Worm (Caenorhabditis elegans) whole organism, young adult: Measurements from ENCODE around the gene T28A8.5.

Source experiments
- B0035.1 ChIP-seq: sonication (generic microtip); optimal IDR thresholded peaks from 2 replicates; lab custom pipeline; 2016; ENCODE audit warnings: missing genetic modification characterization, mild to moderate bottlenecking, missing compliant biosample characterization, missing genotype, missing genetic modification reagents
- B0336.3 ChIP-seq: fragments of 200-800 bp; sonication (Bioruptor generic); IDR thresholded peaks from 2 replicates; pipeline ENCODE4 v1.3.6; 2022; ENCODE audit warnings: missing genetic modification characterization, missing compliant biosample characterization
- F39B2.1 ChIP-seq: fragments of 200-800 bp; sonication (Bioruptor generic); IDR thresholded peaks from 2 replicates; pipeline ENCODE4 v1.3.6; 2022; ENCODE audit warnings: missing genetic modification reagents, missing genetic modification characterization, missing compliant biosample characterization
- F57A8.1 ChIP-seq: fragments of 200-800 bp; sonication (Bioruptor generic); optimal IDR thresholded peaks from 2 replicates; lab custom pipeline; 2018; ENCODE audit warnings: mild to moderate bottlenecking, missing genetic modification characterization, moderate library complexity, missing compliant biosample characterization
- T07F8.4 ChIP-seq: sonication (generic microtip); optimal IDR thresholded peaks from 2 replicates; lab custom pipeline; 2016; ENCODE audit warnings: mild to moderate bottlenecking, missing genetic modification characterization, moderate library complexity, missing compliant biosample characterization
- T26A5.8 ChIP-seq: sonication (generic microtip); optimal IDR thresholded peaks from 2 replicates; lab custom pipeline; 2016; ENCODE audit warnings: missing genetic modification characterization, missing compliant biosample characterization
- Y67H2A.10 ChIP-seq: fragments of 200-800 bp; sonication (Bioruptor generic); conservative IDR thresholded peaks from 2 replicates; pipeline ENCODE4 v1.3.6; 2022; ENCODE audit warnings: missing genetic modification reagents, missing genetic modification characterization, missing compliant biosample characterization
- Y95B8A.8 ChIP-seq: fragments of 200-800 bp; sonication (Bioruptor generic); IDR thresholded peaks from 2 replicates; pipeline ENCODE4 v1.3.6; 2022; ENCODE audit warnings: missing genetic modification reagents, missing genetic modification characterization, missing compliant biosample characterization
- attf-3 ChIP-seq: fragments of 200-800 bp; sonication (Bioruptor generic); conservative IDR thresholded peaks from 2 replicates; pipeline ENCODE4 v1.3.6; 2022; ENCODE audit warnings: missing genetic modification reagents, missing genetic modification characterization, missing compliant biosample characterization
- attf-5 ChIP-seq: fragments of 200-800 bp; sonication (Bioruptor generic); optimal IDR thresholded peaks from 2 replicates; lab custom pipeline; 2018; ENCODE audit warnings: mild to moderate bottlenecking, missing genetic modification characterization, missing compliant biosample characterization
- attf-6 ChIP-seq: fragments of 200-800 bp; sonication (Bioruptor generic); IDR thresholded peaks from 2 replicates; pipeline ENCODE4 v1.3.6; 2022; ENCODE audit warnings: missing genetic modification reagents, missing genetic modification characterization, missing compliant biosample characterization
- ceh-27 ChIP-seq: fragments of 200-800 bp; sonication (Bioruptor generic); optimal IDR thresholded peaks from 2 replicates; lab custom pipeline; 2018; ENCODE audit warnings: mild to moderate bottlenecking, missing genetic modification characterization, moderate library complexity, missing compliant biosample characterization
- ceh-58 ChIP-seq: fragments of 200-800 bp; sonication (Bioruptor generic); IDR thresholded peaks from 2 replicates; pipeline ENCODE4 v1.3.6; 2022; ENCODE audit warnings: missing genetic modification characterization, missing compliant biosample characterization
- ceh-79 ChIP-seq: sonication (generic microtip); optimal IDR thresholded peaks from 2 replicates; lab custom pipeline; 2017; ENCODE audit warnings: mild to moderate bottlenecking, missing genetic modification characterization, missing compliant biosample characterization
- chd-7 ChIP-seq: sonication (generic microtip); optimal IDR thresholded peaks from 2 replicates; lab custom pipeline; 2016; ENCODE audit warnings: mild to moderate bottlenecking, missing genetic modification characterization, moderate library complexity, missing compliant biosample characterization
- die-1 ChIP-seq: sonication (generic microtip); optimal IDR thresholded peaks from 2 replicates; lab custom pipeline; 2016; ENCODE audit warnings: missing genotype, mild to moderate bottlenecking, missing genetic modification characterization, missing compliant biosample characterization
- dpff-1 ChIP-seq: sonication (generic microtip); optimal IDR thresholded peaks from 2 replicates; lab custom pipeline; 2017; ENCODE audit warnings: mild to moderate bottlenecking, missing genetic modification characterization, missing compliant biosample characterization
- dpl-1 ChIP-seq: fragments of 150-350 bp; optimal IDR thresholded peaks from 2 replicates; lab custom pipeline; 2014; ENCODE audit warnings: missing biosample characterization, missing genetic modification reagents, missing genetic modification characterization
- egl-18 ChIP-seq: fragments of 200-800 bp; sonication (Bioruptor generic); IDR thresholded peaks from 2 replicates; pipeline ENCODE4 v1.3.6; 2022; ENCODE audit warnings: missing genetic modification reagents, missing genetic modification characterization, missing compliant biosample characterization
- ekl-4 ChIP-seq: fragments of 200-800 bp; sonication (Bioruptor generic); IDR thresholded peaks from 2 replicates; pipeline ENCODE4 v1.3.6; 2022; ENCODE audit warnings: missing genetic modification reagents, missing genetic modification characterization, missing compliant biosample characterization
- ets-4 ChIP-seq: fragments of 200-800 bp; sonication (Bioruptor generic); optimal IDR thresholded peaks from 2 replicates; lab custom pipeline; 2018; ENCODE audit warnings: mild to moderate bottlenecking, missing genetic modification characterization, missing compliant biosample characterization
- fkh-3 ChIP-seq: sonication (generic microtip); optimal IDR thresholded peaks from 2 replicates; lab custom pipeline; 2016; ENCODE audit warnings: mild to moderate bottlenecking, missing genetic modification characterization, missing compliant biosample characterization
- hlh-12 ChIP-seq: sonication (generic microtip); optimal IDR thresholded peaks from 2 replicates; lab custom pipeline; 2016; ENCODE audit warnings: missing genetic modification characterization, missing compliant biosample characterization
- hlh-26 ChIP-seq: fragments of 200-800 bp; sonication (Bioruptor generic); conservative IDR thresholded peaks from 2 replicates; pipeline ENCODE4 v1.3.6; 2022; ENCODE audit warnings: missing genetic modification reagents, missing genetic modification characterization, missing compliant biosample characterization
- hmg-20 ChIP-seq: fragments of 200-800 bp; sonication (Bioruptor generic); IDR thresholded peaks from 2 replicates; pipeline ENCODE4 v1.3.6; 2022; ENCODE audit warnings: missing genetic modification reagents, missing genetic modification characterization, missing compliant biosample characterization
- lag-1 ChIP-seq: fragments of 200-800 bp; sonication (Bioruptor generic); IDR thresholded peaks from 2 replicates; pipeline ENCODE4 v1.3.6; 2022; ENCODE audit warnings: missing genetic modification reagents, missing genetic modification characterization, missing compliant biosample characterization
- let-526 ChIP-seq: fragments of 200-800 bp; sonication (Bioruptor generic); IDR thresholded peaks from 2 replicates; pipeline ENCODE4 v1.3.6; 2022; ENCODE audit warnings: missing genetic modification reagents, missing genetic modification characterization, missing compliant biosample characterization
- let-607 ChIP-seq, 2 experiments: fragments of 200-800 bp in 1 of 2; sonication (Bioruptor generic) in 1 of 2; sonication (generic microtip) in 1 of 2; optimal IDR thresholded peaks; 2 replicates each; lab custom pipeline; 2016 to 2018; ENCODE audit warnings: mild to moderate bottlenecking in 2 of 2, missing compliant biosample characterization in 2 of 2, missing genetic modification characterization in 2 of 2, moderate library complexity in 2 of 2, missing genotype in 1 of 2
- lin-35 ChIP-seq, 3 experiments: fragments of 150-350 bp in 2 of 3; sonication (generic microtip) in 1 of 3; optimal IDR thresholded peaks; 2 replicates each; lab custom pipeline; 2014 to 2018; ENCODE audit warnings: missing biosample characterization in 3 of 3, missing genetic modification characterization in 3 of 3, missing genetic modification reagents in 3 of 3
- lin-40 ChIP-seq: sonication (generic microtip); optimal IDR thresholded peaks from 2 replicates; lab custom pipeline; 2016; ENCODE audit warnings: missing genetic modification characterization, mild to moderate bottlenecking, missing compliant biosample characterization, missing genotype, missing genetic modification reagents
- lir-1 ChIP-seq: fragments of 200-800 bp; sonication (Bioruptor generic); conservative IDR thresholded peaks from 2 replicates; pipeline ENCODE4 v1.3.6; 2022; ENCODE audit warnings: missing genetic modification reagents, missing genetic modification characterization, missing compliant biosample characterization
- lsl-1 ChIP-seq: fragments of 200-800 bp; sonication (Bioruptor generic); optimal IDR thresholded peaks from 2 replicates; lab custom pipeline; 2018; ENCODE audit warnings: mild to moderate bottlenecking, missing genetic modification characterization, moderate library complexity, missing compliant biosample characterization
- lsy-27 ChIP-seq: sonication (generic microtip); optimal IDR thresholded peaks from 2 replicates; lab custom pipeline; 2017; ENCODE audit warnings: missing genetic modification characterization, mild to moderate bottlenecking, missing compliant biosample characterization, antibody characterized with exemption, missing genotype, borderline replicate concordance; ENCODE audit not compliant: insufficient read depth
- madf-6 ChIP-seq: fragments of 200-800 bp; sonication (Bioruptor generic); IDR thresholded peaks from 2 replicates; pipeline ENCODE4 v1.3.6; 2022; ENCODE audit warnings: missing genetic modification reagents, missing genetic modification characterization, missing compliant biosample characterization
- mel-28 ChIP-seq: sonication (generic microtip); optimal IDR thresholded peaks from 2 replicates; lab custom pipeline; 2016; ENCODE audit warnings: borderline replicate concordance, mild to moderate bottlenecking, missing genetic modification characterization, missing compliant biosample characterization
- nfya-1 ChIP-seq: sonication (generic microtip); optimal IDR thresholded peaks from 2 replicates; lab custom pipeline; 2017; ENCODE audit warnings: antibody characterized with exemption, missing compliant biosample characterization, missing genetic modification characterization, borderline replicate concordance; ENCODE audit not compliant: insufficient read depth
- nfya-2 ChIP-seq: fragments of 200-800 bp; sonication (Bioruptor generic); IDR thresholded peaks from 2 replicates; pipeline ENCODE4 v1.3.6; 2022; ENCODE audit warnings: missing genetic modification reagents, missing genetic modification characterization, missing compliant biosample characterization
- nhr-90 ChIP-seq: sonication (generic microtip); optimal IDR thresholded peaks from 2 replicates; lab custom pipeline; 2016; ENCODE audit warnings: missing genotype, mild to moderate bottlenecking, missing genetic modification characterization, missing compliant biosample characterization
- repo-1 ChIP-seq: sonication (generic microtip); optimal IDR thresholded peaks from 2 replicates; lab custom pipeline; 2017; ENCODE audit warnings: mild to moderate bottlenecking, missing genetic modification characterization, missing compliant biosample characterization
- sdz-38 ChIP-seq: sonication (generic microtip); optimal IDR thresholded peaks from 2 replicates; lab custom pipeline; 2016; ENCODE audit warnings: missing genotype, missing genetic modification characterization, missing compliant biosample characterization
- tlf-1 ChIP-seq: fragments of 200-800 bp; sonication (Bioruptor generic); optimal IDR thresholded peaks from 2 replicates; lab custom pipeline; 2018; ENCODE audit warnings: mild to moderate bottlenecking, missing genetic modification characterization, missing compliant biosample characterization
- unc-130 ChIP-seq: sonication (generic microtip); optimal IDR thresholded peaks from 2 replicates; lab custom pipeline; 2016; ENCODE audit warnings: missing genetic modification reagents, missing genetic modification characterization, missing compliant biosample characterization
- ztf-22 ChIP-seq: fragments of 200-800 bp; sonication (Bioruptor generic); optimal IDR thresholded peaks from 2 replicates; lab custom pipeline; 2018; ENCODE audit warnings: mild to moderate bottlenecking, missing genetic modification characterization, moderate library complexity, missing compliant biosample characterization
- ztf-6 ChIP-seq: fragments of 200-800 bp; sonication (Bioruptor generic); IDR thresholded peaks from 2 replicates; pipeline ENCODE4 v1.3.6; 2022; ENCODE audit warnings: missing genetic modification reagents, missing genetic modification characterization, missing compliant biosample characterization

T28A8.5 gene

ce11 chrIII:13462138-13462634, 39.2 kb upstream of the T28A8.5 start, which contains the start of the genes abcf-2 and T27E9.2 (continued):
- TF ChIP-seq lin-40 (tag; lab: Kevin White, UChicago) (no peak), sdz-38 (tag; lab: Kevin White, UChicago) (no peak), dpff-1 (tag; lab: Kevin White, UChicago) (no peak), mel-28 (tag; lab: Kevin White, UChicago) (no peak), hmg-20 (no peak), die-1 (tag; lab: Kevin White, UChicago) (no peak), ceh-27 (GFP tag; lab: Kevin White, UChicago) (no peak), ceh-58 (no peak), fkh-3 (tag; lab: Kevin White, UChicago) (no peak), attf-3 (no peak), F57A8.1 (GFP tag; lab: Kevin White, UChicago) (no peak), hlh-12 (tag; lab: Kevin White, UChicago) (no peak), T07F8.4 (no peak), lir-1 (GFP tag; lab: Robert Waterston, UW) (no peak), unc-130 (GFP tag; lab: Kevin White, UChicago) (no peak), let-607 (tag; optimal IDR thresholded peaks at IDR 0.05; lab: Kevin White, UChicago) (no peak), ekl-4 (GFP tag; lab: Robert Waterston, UW) (no peak)
- TF ChIP-seq, all 124 proteins: peak for 5

ce11 chrIII:13462965-13463783, 38.3 kb upstream of the T28A8.5 start, which contains the start of gene ant-1.1:
TSS of gene ant-1.1 (plus strand) at chrIII:13463163.
- no peak for TF ChIP-seq nhr-90 (tag; lab: Kevin White, UChicago)
- peak; percentile 1 for TF ChIP-seq B0035.1 (tag; lab: Kevin White, UChicago)
- peak; percentile 72; the same call in 1 of the 2 replicates for TF ChIP-seq B0336.3 (GFP tag; lab: Robert Waterston, UW)
- TF ChIP-seq unc-130 (GFP tag; lab: Kevin White, UChicago) = peak; percentile 30
- TF ChIP-seq nfya-2 (GFP tag; lab: Robert Waterston, UW) = no peak
- no peak for TF ChIP-seq lsy-27 (tag; lab: Kevin White, UChicago)
- TF ChIP-seq chd-7 (tag; lab: Kevin White, UChicago) = peak; percentile 66
- peak; percentile 19 for TF ChIP-seq ceh-79 (tag; lab: Kevin White, UChicago)
- peak; percentile 88 for TF ChIP-seq lsl-1 (GFP tag; lab: Kevin White, UChicago)
- TF ChIP-seq Y95B8A.8 = peak; percentile 69
- no peak for TF ChIP-seq hlh-26
- peak; percentile 92 for TF ChIP-seq ekl-4 (GFP tag; lab: Robert Waterston, UW)
- TF ChIP-seq ets-4 (GFP tag; lab: Kevin White, UChicago) = peak; percentile 53
- peak; percentile 73; the same call in 1 of the 2 replicates for TF ChIP-seq F39B2.1
- peak; percentile 54; the same call in 1 of the 2 replicates for TF ChIP-seq let-526 (GFP tag; lab: Robert Waterston, UW)
- no peak for TF ChIP-seq fkh-3 (tag; lab: Kevin White, UChicago)
- TF ChIP-seq lir-1 (GFP tag; lab: Robert Waterston, UW) = peak; percentile 88
- peak; percentile 13 to 96 (median 66) for TF ChIP-seq lin-35 (GFP tag; optimal IDR thresholded peaks at IDR 0.05; lab: Kevin White, UChicago)
- no peak for TF ChIP-seq nfya-1
- 0 out of 2 replicates have a peak, but pooled peaks have one; percentile 38 for TF ChIP-seq ztf-6 (GFP tag; lab: Robert Waterston, UW)
- no peak for TF ChIP-seq egl-18 (GFP tag; lab: Robert Waterston, UW)
- no peak for TF ChIP-seq T26A5.8
- peak; percentile 94 for TF ChIP-seq tlf-1 (GFP tag; lab: Kevin White, UChicago)
- TF ChIP-seq dpl-1 (GFP tag; lab: Kevin White, UChicago) = peak; percentile 86
- peak; percentile 88 for TF ChIP-seq attf-5 (GFP tag; lab: Kevin White, UChicago)
- peak; percentile 14 to 77 for TF ChIP-seq let-607 (tag; optimal IDR thresholded peaks at IDR 0.05; lab: Kevin White, UChicago)
- peak; percentile 85 for TF ChIP-seq madf-6
- no peak for TF ChIP-seq ztf-22 (GFP tag; lab: Kevin White, UChicago)
- TF ChIP-seq Y67H2A.10 = peak; percentile 84
- peak; percentile 61 for TF ChIP-seq repo-1
- TF ChIP-seq lag-1 (GFP tag; lab: Robert Waterston, UW) = no peak
- no peak for TF ChIP-seq attf-6 (GFP tag; lab: Robert Waterston, UW)
